Worm (Caenorhabditis elegans) whole organism, midembryonic: ENCODE measurements around the gene nucl-1.

Experiments used
- T22C8.4 ChIP-seq: fragments of 200-800 bp; sonication (Bioruptor generic); IDR thresholded peaks from 2 replicates; pipeline ENCODE4 v1.3.6; 2022; ENCODE audit warnings: missing genetic modification characterization, missing compliant biosample characterization
- cog-1 ChIP-seq: sonication (generic microtip); optimal IDR thresholded peaks from 2 replicates; lab custom pipeline; 2016; ENCODE audit warnings: missing genetic modification characterization, missing compliant biosample characterization
- flt-1 ChIP-seq: fragments of 200-800 bp; sonication (Bioruptor generic); IDR thresholded peaks from 2 replicates; pipeline ENCODE4 v1.3.6; 2022; ENCODE audit warnings: missing genetic modification characterization, missing compliant biosample characterization
- klf-2 ChIP-seq: fragments of 200-800 bp; sonication (Bioruptor generic); conservative IDR thresholded peaks from 2 replicates; pipeline ENCODE4 v1.3.6; 2022; ENCODE audit warnings: missing genetic modification reagents, missing genetic modification characterization, missing compliant biosample characterization
- med-1 ChIP-seq: sonication (generic microtip); optimal IDR thresholded peaks from 2 replicates; lab custom pipeline; 2017; ENCODE audit warnings: missing genetic modification characterization, mild to moderate bottlenecking, missing compliant biosample characterization, antibody characterized with exemption, missing genetic modification reagents; ENCODE audit not compliant: insufficient read depth
- ref-1 ChIP-seq: fragments of 200-800 bp; sonication (Bioruptor generic); conservative IDR thresholded peaks from 2 replicates; pipeline ENCODE4 v1.3.6; 2022; ENCODE audit warnings: missing genetic modification reagents, missing genetic modification characterization, missing compliant biosample characterization
- tab-1 ChIP-seq: fragments of 200-800 bp; sonication (Bioruptor generic); IDR thresholded peaks from 2 replicates; pipeline ENCODE4 v1.3.6; 2022; ENCODE audit warnings: missing genetic modification characterization, missing compliant biosample characterization
- ztf-23 ChIP-seq: fragments of 200-800 bp; sonication (Bioruptor generic); IDR thresholded peaks from 2 replicates; pipeline ENCODE4 v1.3.6; 2022; ENCODE audit warnings: missing genetic modification reagents, missing genetic modification characterization, missing compliant biosample characterization
- ztf-29 ChIP-seq: fragments of 200-800 bp; sonication (Bioruptor generic); IDR thresholded peaks from 2 replicates; pipeline ENCODE4 v1.3.6; 2022; ENCODE audit warnings: missing genetic modification reagents, missing genetic modification characterization, missing compliant biosample characterization

nucl-1 gene

ce11 chrIV:8291232-8291631 lies 1.9 kb upstream of the nucl-1 start, which contains the start of gene K07H8.2:
Gene K07H8.2, plus strand, starts transcription at chrIV:8291532.
- TF ChIP-seq cog-1 (tag; lab: Kevin White, UChicago): no peak
- TF ChIP-seq ztf-23 (GFP tag; lab: Robert Waterston, UW): no peak
- no peak for TF ChIP-seq ref-1 (GFP tag; lab: Robert Waterston, UW)
- no peak for TF ChIP-seq ztf-29 (GFP tag; lab: Robert Waterston, UW)
- TF ChIP-seq tab-1 (GFP tag; lab: Robert Waterston, UW): no peak
- no peak for TF ChIP-seq med-1 (GFP tag; lab: Kevin White, UChicago)
- TF ChIP-seq flt-1 (GFP tag; lab: Robert Waterston, UW): no peak
- TF ChIP-seq T22C8.4: no peak
- no peak for TF ChIP-seq klf-2

ce11 chrIV:8289580-8290323 lies 422 bp upstream of the nucl-1 start, which contains the start of gene daf-31:
Gene daf-31, plus strand, starts transcription at chrIV:8290273.
- TF ChIP-seq tab-1 (GFP tag; lab: Robert Waterston, UW) (no peak), ztf-29 (GFP tag; lab: Robert Waterston, UW) (0 out of 2 replicates have a peak, but pooled peaks have one; percentile 39)

DNA sequence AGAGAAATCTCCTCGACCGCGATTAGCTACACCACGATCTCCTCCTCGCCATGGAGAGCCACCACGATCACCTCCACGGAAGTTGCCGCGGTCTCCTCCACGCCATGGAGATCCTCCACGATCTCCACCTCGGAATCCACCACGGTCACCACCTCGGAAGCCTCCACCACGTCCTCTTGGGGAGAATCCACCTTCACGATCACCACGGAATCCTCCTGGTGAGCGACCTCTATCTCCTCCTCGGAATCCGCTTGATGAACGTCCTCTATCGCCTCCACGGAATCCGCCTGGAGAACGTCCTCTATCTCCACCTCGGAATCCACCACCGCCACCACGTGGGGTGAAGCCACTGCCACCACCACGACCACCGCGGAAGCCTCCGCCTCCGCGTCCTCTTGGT lies 225 bp downstream of the nucl-1 start:
- TF ChIP-seq ztf-29 (GFP tag; lab: Robert Waterston, UW): no peak
- no peak for TF ChIP-seq klf-2
- TF ChIP-seq cog-1 (tag; lab: Kevin White, UChicago): no peak
- TF ChIP-seq T22C8.4: no peak
- no peak for TF ChIP-seq med-1 (GFP tag; lab: Kevin White, UChicago)
- no peak for TF ChIP-seq ztf-23 (GFP tag; lab: Robert Waterston, UW)
- no peak for TF ChIP-seq ref-1 (GFP tag; lab: Robert Waterston, UW)
- TF ChIP-seq flt-1 (GFP tag; lab: Robert Waterston, UW): no peak
- TF ChIP-seq tab-1 (GFP tag; lab: Robert Waterston, UW): no peak

DNA sequence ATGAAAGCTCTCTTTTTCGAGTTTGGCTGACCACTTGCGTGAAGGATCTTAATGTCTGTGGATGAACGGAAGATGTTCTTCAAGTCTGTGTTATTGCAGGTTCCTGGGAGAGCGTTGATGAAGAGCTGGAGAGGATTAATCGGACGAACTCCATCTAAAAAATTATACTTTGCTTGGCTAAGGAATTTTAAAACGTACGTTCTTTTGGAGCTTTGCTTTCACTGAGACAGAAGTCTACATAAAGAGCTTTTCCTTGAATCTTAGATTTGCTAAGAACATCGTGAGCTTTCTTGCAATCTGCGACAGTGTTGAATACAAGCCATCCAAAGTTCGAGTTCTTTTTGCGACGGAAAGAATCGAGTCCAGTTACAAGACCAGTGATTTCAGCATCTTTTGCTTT lies 2.0 kb downstream of the nucl-1 start:
- TF ChIP-seq tab-1 (GFP tag; lab: Robert Waterston, UW): no peak
- TF ChIP-seq flt-1 (GFP tag; lab: Robert Waterston, UW): no peak
- TF ChIP-seq ref-1 (GFP tag; lab: Robert Waterston, UW): no peak
- no peak for TF ChIP-seq klf-2
- no peak for TF ChIP-seq cog-1 (tag; lab: Kevin White, UChicago)
- no peak for TF ChIP-seq T22C8.4
- no peak for TF ChIP-seq ztf-29 (GFP tag; lab: Robert Waterston, UW)
- TF ChIP-seq ztf-23 (GFP tag; lab: Robert Waterston, UW): no peak
- no peak for TF ChIP-seq med-1 (GFP tag; lab: Kevin White, UChicago)

DNA sequence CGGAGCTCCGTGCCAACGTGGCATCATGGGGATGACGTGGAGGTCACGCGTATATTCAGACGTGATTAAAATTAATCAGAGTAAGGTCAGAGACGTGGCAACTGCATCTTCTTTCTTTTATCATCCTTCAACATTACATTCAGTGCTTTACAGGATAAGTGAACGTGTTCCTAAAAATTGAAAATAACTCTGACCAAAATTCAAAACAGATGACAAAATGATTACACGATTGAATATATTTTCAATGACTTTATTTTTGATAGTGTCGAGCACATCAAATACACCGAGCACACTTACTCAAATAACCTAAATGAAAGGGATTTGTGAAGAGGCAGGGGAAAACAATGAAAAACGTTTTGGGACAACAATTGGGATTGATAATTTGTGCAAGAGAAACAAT lies 3.0 kb downstream of the nucl-1 start, which contains the start of gene K07H8.9:
TSS of gene K07H8.9 (minus strand) at position 125 of the 400 bp plus-strand sequence.
- TF ChIP-seq ref-1 (GFP tag; lab: Robert Waterston, UW): no peak

- TF ChIP-seq cog-1 (tag; lab: Kevin White, UChicago) (no peak), med-1 (GFP tag; lab: Kevin White, UChicago) (no peak), flt-1 (GFP tag; lab: Robert Waterston, UW) (no peak), ref-1 (GFP tag; lab: Robert Waterston, UW) (no peak), ztf-29 (GFP tag; lab: Robert Waterston, UW) (no peak), ztf-23 (GFP tag; lab: Robert Waterston, UW) (no peak), tab-1 (GFP tag; lab: Robert Waterston, UW) (no peak), T22C8.4 (no peak), klf-2 (no peak)
Measured at ce11 chrIV:8283214-8283613, 6.1 kb downstream of the nucl-1 start.

ce11 chrIV:8276609-8277008 lies 12.7 kb downstream of the nucl-1 start, which contains the start of gene K07H8.12:
Gene K07H8.12, minus strand, starts transcription at chrIV:8276709.
- TF ChIP-seq ztf-23 (GFP tag; lab: Robert Waterston, UW) (no peak), cog-1 (tag; lab: Kevin White, UChicago) (no peak), ref-1 (GFP tag; lab: Robert Waterston, UW) (no peak), flt-1 (GFP tag; lab: Robert Waterston, UW) (no peak), med-1 (GFP tag; lab: Kevin White, UChicago) (no peak), ztf-29 (GFP tag; lab: Robert Waterston, UW) (no peak), klf-2 (no peak), T22C8.4 (no peak), tab-1 (GFP tag; lab: Robert Waterston, UW) (no peak)

DNA sequence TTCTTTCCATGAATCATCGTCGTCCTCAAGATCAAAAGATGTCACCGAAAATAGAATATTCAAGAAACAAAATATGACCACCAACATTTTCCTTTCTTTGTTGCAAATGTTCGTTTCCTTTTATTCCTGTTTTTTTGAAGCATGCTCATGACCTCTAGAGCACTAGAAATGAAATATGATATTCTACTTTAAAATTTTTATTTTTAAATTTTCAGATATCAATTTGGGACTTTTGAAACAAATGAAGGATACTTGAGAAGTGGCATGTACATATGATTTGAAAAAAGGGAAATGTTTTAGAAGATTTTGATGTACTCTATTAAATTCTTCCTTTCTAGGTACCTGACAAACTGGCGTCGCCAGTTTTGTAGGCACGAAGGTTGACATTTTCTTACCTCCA lies 14.1 kb downstream of the nucl-1 start, which contains the start of gene K07H8.11:
TSS of gene K07H8.11 (minus strand) at position 101 of the 400 bp plus-strand sequence.
- TF ChIP-seq ztf-23 (GFP tag; lab: Robert Waterston, UW): no peak
- TF ChIP-seq ztf-29 (GFP tag; lab: Robert Waterston, UW): no peak
- no peak for TF ChIP-seq cog-1 (tag; lab: Kevin White, UChicago)
- TF ChIP-seq med-1 (GFP tag; lab: Kevin White, UChicago): no peak
- no peak for TF ChIP-seq flt-1 (GFP tag; lab: Robert Waterston, UW)
- no peak for TF ChIP-seq T22C8.4
- TF ChIP-seq klf-2: no peak
- TF ChIP-seq tab-1 (GFP tag; lab: Robert Waterston, UW): no peak
- no peak for TF ChIP-seq ref-1 (GFP tag; lab: Robert Waterston, UW)

DNA sequence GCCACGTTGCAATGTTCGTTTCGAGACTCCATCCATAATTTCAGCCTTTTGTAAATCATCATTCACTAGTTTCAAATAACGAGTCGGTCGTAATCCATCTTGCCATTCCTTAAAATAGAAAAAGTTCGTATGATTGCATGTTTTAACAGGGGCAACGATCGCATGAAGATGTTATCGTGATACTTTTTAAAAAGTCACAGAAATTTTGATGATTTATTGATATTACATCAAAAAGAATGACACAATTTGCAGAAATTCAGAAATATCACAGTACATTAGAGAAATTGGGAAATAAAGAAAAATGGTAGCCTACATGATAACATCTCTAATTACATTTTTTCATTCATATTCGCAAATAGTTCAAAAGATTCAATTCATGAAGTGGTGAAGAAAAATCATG lies 16.0 kb downstream of the nucl-1 start:
- TF ChIP-seq tab-1 (GFP tag; lab: Robert Waterston, UW) (no peak), T22C8.4 (no peak), cog-1 (tag; lab: Kevin White, UChicago) (no peak), flt-1 (GFP tag; lab: Robert Waterston, UW) (no peak), ztf-29 (GFP tag; lab: Robert Waterston, UW) (no peak), med-1 (GFP tag; lab: Kevin White, UChicago) (no peak)
